Fruit fly (Drosophila melanogaster): ENCODE results near the gene CG3402.

CG3402 gene

dm6 chr3L:681793-682369 lies 29.2 kb upstream of the CG3402 start (continued):
- no peak for TF ChIP-seq fd3F (GFP tag; optimal IDR thresholded peaks at IDR 0.05)
- peak; percentile 35 for TF ChIP-seq CTCF (GFP tag; optimal IDR thresholded peaks at IDR 0.05)
- TF ChIP-seq CG1529 (GFP tag; optimal IDR thresholded peaks at IDR 0.05), result peak; percentile 41
- TF ChIP-seq CG14050 (GFP tag; IDR thresholded peaks at IDR 0.05), result no peak
- no peak for TF ChIP-seq Hmx (GFP tag; optimal IDR thresholded peaks at IDR 0.05)
- no peak for TF ChIP-seq ttk (GFP tag; IDR thresholded peaks at IDR 0.05)
- peak; percentile 24 for TF ChIP-seq Fer3 (tag; optimal IDR thresholded peaks at IDR 0.05)
- 0 out of 2 replicates have a peak, but pooled peaks have one; percentile 18 for TF ChIP-seq CG4404 (GFP tag; IDR thresholded peaks at IDR 0.05)
- peak; percentile 38 for TF ChIP-seq Meics (GFP tag; optimal IDR thresholded peaks at IDR 0.05)
- peak; percentile 26 for TF ChIP-seq HLH54F (GFP tag; optimal IDR thresholded peaks at IDR 0.05)
- peak; percentile 62 for TF ChIP-seq mirr (GFP tag; optimal IDR thresholded peaks at IDR 0.05)
- peak; percentile 27 for TF ChIP-seq maf-S (GFP tag; optimal IDR thresholded peaks at IDR 0.05)
- TF ChIP-seq NFAT (GFP tag; IDR thresholded peaks at IDR 0.05), result peak; percentile 32; the same call in 1 of the 2 replicates
- peak; percentile 24 for TF ChIP-seq CG13424 (tag; optimal IDR thresholded peaks at IDR 0.05)
- TF ChIP-seq dpn (GFP tag; optimal IDR thresholded peaks at IDR 0.05), result peak; percentile 32 to 43
- peak; percentile 16; the same call in 1 of the 2 replicates for TF ChIP-seq amos (GFP tag; IDR thresholded peaks at IDR 0.05; ENCODE audit: partially characterized antibody)
- TF ChIP-seq CG13775 (GFP tag; optimal IDR thresholded peaks at IDR 0.05), result no peak
- peak; percentile 33 for TF ChIP-seq vfl (GFP tag; optimal IDR thresholded peaks at IDR 0.05)
- no peak for TF ChIP-seq CG2129 (GFP tag; IDR thresholded peaks at IDR 0.05; ENCODE audit: partially characterized antibody)
- TF ChIP-seq CG3163 (GFP tag; optimal IDR thresholded peaks at IDR 0.05), result no peak
- TF ChIP-seq Antp (GFP tag; optimal IDR thresholded peaks at IDR 0.05), result peak; percentile 29
- TF ChIP-seq pfk (GFP tag; optimal IDR thresholded peaks at IDR 0.05), result no peak
- peak; percentile 45 for TF ChIP-seq CG6813 (GFP tag; optimal IDR thresholded peaks at IDR 0.05)
- TF ChIP-seq Stat92E (GFP tag; optimal IDR thresholded peaks at IDR 0.05), result peak in 1 of 3 experiments; percentile 27
- peak; percentile 18 for TF ChIP-seq CG17186 (GFP tag; optimal IDR thresholded peaks at IDR 0.05)
- TF ChIP-seq Awh (GFP tag; IDR thresholded peaks at IDR 0.05), result no peak
- TF ChIP-seq Hr78 (GFP tag; optimal IDR thresholded peaks at IDR 0.05), result no peak
- TF ChIP-seq corto (GFP tag; optimal IDR thresholded peaks at IDR 0.05), result no peak
- peak in 1 of 2 experiments; percentile 54 for TF ChIP-seq insv (GFP tag; optimal IDR thresholded peaks at IDR 0.05)
- peak; percentile 82 for TF ChIP-seq MESR4 (GFP tag; optimal IDR thresholded peaks at IDR 0.05)
- peak; percentile 16 for TF ChIP-seq Chrac-16 (GFP tag; optimal IDR thresholded peaks at IDR 0.05)
- TF ChIP-seq nom (GFP tag; optimal IDR thresholded peaks at IDR 0.05), result peak; percentile 20
- no peak for TF ChIP-seq Drgx (GFP tag; IDR thresholded peaks at IDR 0.05)
- no peak for TF ChIP-seq CG4820 (GFP tag; optimal IDR thresholded peaks at IDR 0.05)
- peak; percentile 19 for TF ChIP-seq CG9727 (GFP tag; optimal IDR thresholded peaks at IDR 0.05)
- TF ChIP-seq ind (GFP tag; optimal IDR thresholded peaks at IDR 0.05), result peak; percentile 24
- TF ChIP-seq oc (tag; optimal IDR thresholded peaks at IDR 0.05), result peak; percentile 42
- TF ChIP-seq Oaz (GFP tag; IDR thresholded peaks at IDR 0.05), result no peak
- no peak for TF ChIP-seq CG6175 (GFP tag; IDR thresholded peaks at IDR 0.05)
- peak; percentile 29 for TF ChIP-seq Dip3 (GFP tag; optimal IDR thresholded peaks at IDR 0.05)
- TF ChIP-seq tgo (GFP tag; IDR thresholded peaks at IDR 0.05), result no peak
- TF ChIP-seq org-1 (GFP tag; optimal IDR thresholded peaks at IDR 0.05), result peak; percentile 32
- TF ChIP-seq ssp (GFP tag; IDR thresholded peaks at IDR 0.05), result no peak
- peak; percentile 33 for TF ChIP-seq psq (GFP tag; optimal IDR thresholded peaks at IDR 0.05)
- no peak for TF ChIP-seq cas (GFP tag; IDR thresholded peaks at IDR 0.05)
- TF ChIP-seq Fer2 (tag; optimal IDR thresholded peaks at IDR 0.05), result no peak
- peak; percentile 40 for TF ChIP-seq scrt (GFP tag; optimal IDR thresholded peaks at IDR 0.05)
- no peak for TF ChIP-seq esg (GFP tag; conservative IDR thresholded peaks at IDR 0.05)
- TF ChIP-seq sna (GFP tag; IDR thresholded peaks at IDR 0.05; ENCODE audit: partially characterized antibody), result peak; percentile 17; the same call in 1 of the 2 replicates
- TF ChIP-seq CG9437 (GFP tag; optimal IDR thresholded peaks at IDR 0.05), result peak; percentile 1

All from whole organism, embryonic.